Fruit fly (Drosophila melanogaster): Measurements from ENCODE around the gene Snmp1.

Gene Snmp1

dm6 chr3R:21206327-21206728 is 38.3 kb upstream of the Snmp1 start (continued):
- TF ChIP-seq Fer3 (tag; optimal IDR thresholded peaks at IDR 0.05) (no peak), CG10267 (tag; optimal IDR thresholded peaks at IDR 0.05) (peak; percentile 30), CG6791 (GFP tag; IDR thresholded peaks at IDR 0.05; ENCODE audit: partially characterized antibody) (no peak), Oli (tag; optimal IDR thresholded peaks at IDR 0.05) (peak; percentile 51), bsh (GFP tag; optimal IDR thresholded peaks at IDR 0.05) (peak in 1 of 2 experiments; percentile 53), CG2712 (tag; optimal IDR thresholded peaks at IDR 0.05) (peak; percentile 62), ATbp (GFP tag; optimal IDR thresholded peaks at IDR 0.05) (peak; percentile 47), CG8924 (tag; optimal IDR thresholded peaks at IDR 0.05) (peak; percentile 50), Blimp-1 (GFP tag; optimal IDR thresholded peaks at IDR 0.05) (peak; percentile 61), CG9727 (GFP tag; optimal IDR thresholded peaks at IDR 0.05) (peak; percentile 3), CG17385 (GFP tag; optimal IDR thresholded peaks at IDR 0.05) (peak; percentile 17), CG10462 (GFP tag; optimal IDR thresholded peaks at IDR 0.05) (no peak), nerfin-1 (tag; optimal IDR thresholded peaks at IDR 0.05) (peak; percentile 40), CG6175 (GFP tag; IDR thresholded peaks at IDR 0.05) (no peak), odd (GFP tag; optimal IDR thresholded peaks at IDR 0.05) (peak; percentile 30), CG6689 (GFP tag; IDR thresholded peaks at IDR 0.05) (peak; percentile 36; the same call in 1 of the 2 replicates), CG10979 (tag; optimal IDR thresholded peaks at IDR 0.05) (peak; percentile 51), CG9437 (GFP tag; optimal IDR thresholded peaks at IDR 0.05) (peak; percentile 54), tll (GFP tag; optimal IDR thresholded peaks at IDR 0.05) (no peak), ase (GFP tag; IDR thresholded peaks at IDR 0.05) (0 out of 3 replicates have a peak, but pooled peaks have one; percentile 33), CG30403 (GFP tag; optimal IDR thresholded peaks at IDR 0.05) (peak; percentile 44), dysf (GFP tag; IDR thresholded peaks at IDR 0.05) (peak; percentile 5; the same call in 1 of the 3 replicates), gce (GFP tag; IDR thresholded peaks at IDR 0.05) (0 out of 3 replicates have a peak, but pooled peaks have one; percentile 43), Dbx (GFP tag; IDR thresholded peaks at IDR 0.05) (no peak), CG17359 (tag; optimal IDR thresholded peaks at IDR 0.05) (peak; percentile 52), unpg (GFP tag; optimal IDR thresholded peaks at IDR 0.05) (peak; percentile 50), lola (GFP tag; optimal IDR thresholded peaks at IDR 0.05) (peak in 1 of 3 experiments; percentile 18), ken (GFP tag; IDR thresholded peaks at IDR 0.05) (no peak), chif (GFP tag; optimal IDR thresholded peaks at IDR 0.05) (no peak), Optix (GFP tag; IDR thresholded peaks at IDR 0.05) (no peak), CG2678 (tag; optimal IDR thresholded peaks at IDR 0.05) (peak; percentile 44), CG18011 (GFP tag; optimal IDR thresholded peaks at IDR 0.05) (peak; percentile 16), gsb-n (tag; optimal IDR thresholded peaks at IDR 0.05) (peak; percentile 31), B-H1 (GFP tag; IDR thresholded peaks at IDR 0.05) (0 out of 3 replicates have a peak, but pooled peaks have one; percentile 16), phol (tag; optimal IDR thresholded peaks at IDR 0.05) (peak; percentile 50), vvl (GFP tag; IDR thresholded peaks at IDR 0.05) (0 out of 2 replicates have a peak, but pooled peaks have one; percentile 8), Asciz (GFP tag; optimal IDR thresholded peaks at IDR 0.05) (peak; percentile 66), CG1603 (tag; optimal IDR thresholded peaks at IDR 0.05) (peak; percentile 7), CG13775 (GFP tag; optimal IDR thresholded peaks at IDR 0.05) (peak; percentile 6), nmo (GFP tag; optimal IDR thresholded peaks at IDR 0.05) (peak; percentile 38), CG13424 (tag; optimal IDR thresholded peaks at IDR 0.05) (peak; percentile 52), CG11504 (tag; optimal IDR thresholded peaks at IDR 0.05) (peak; percentile 66), CG8388 (GFP tag; optimal IDR thresholded peaks at IDR 0.05) (peak; percentile 12), prd (optimal IDR thresholded peaks at IDR 0.05) (no peak), prd (GFP tag; IDR thresholded peaks at IDR 0.05) (no peak), grau (tag; optimal IDR thresholded peaks at IDR 0.05) (peak; percentile 41), CG2875 (GFP tag; optimal IDR thresholded peaks at IDR 0.05) (peak; percentile 40), otp (GFP tag; IDR thresholded peaks at IDR 0.05) (0 out of 3 replicates have a peak, but pooled peaks have one; percentile 7)
